Worm (Caenorhabditis elegans) whole organism, mixed stage, embryonic: Measurements from ENCODE around the gene F20A1.6.

Source experiments
- elt-3 ChIP-seq: fragments of 150-350 bp; optimal IDR thresholded peaks from 2 replicates; lab custom pipeline; 2014; ENCODE audit warnings: missing biosample characterization, missing genetic modification characterization
- ham-2 ChIP-seq: fragments of 200-800 bp; sonication (Bioruptor generic); optimal IDR thresholded peaks from 2 replicates; lab custom pipeline; 2018; ENCODE audit warnings: mild to moderate bottlenecking, missing genetic modification characterization, missing compliant biosample characterization
- nhr-12 ChIP-seq: fragments of 150-350 bp; optimal IDR thresholded peaks from 2 replicates; lab custom pipeline; 2014; ENCODE audit warnings: missing biosample characterization, missing genetic modification characterization
- nhr-237 ChIP-seq: fragments of 150-350 bp; optimal IDR thresholded peaks from 2 replicates; lab custom pipeline; 2014; ENCODE audit warnings: missing biosample characterization, missing genetic modification characterization
- nhr-76 ChIP-seq: sonication (generic microtip); optimal IDR thresholded peaks from 2 replicates; lab custom pipeline; 2017; ENCODE audit warnings: missing biosample characterization, missing genetic modification characterization
- pha-4 ChIP-seq: fragments of 150-350 bp; optimal IDR thresholded peaks from 2 replicates; lab custom pipeline; 2018; ENCODE audit warnings: missing biosample characterization, missing genetic modification reagents, missing genetic modification characterization
- snpc-4 ChIP-seq: fragments of 150-350 bp; optimal IDR thresholded peaks from 2 replicates; lab custom pipeline; 2014; ENCODE audit warnings: missing biosample characterization, missing genetic modification characterization
- unc-39 ChIP-seq: fragments of 150-350 bp; optimal IDR thresholded peaks from 2 replicates; lab custom pipeline; 2014; ENCODE audit warnings: missing biosample characterization, missing genetic modification characterization
- unc-62 ChIP-seq: fragments of 150-350 bp; optimal IDR thresholded peaks from 2 replicates; lab custom pipeline; 2014; ENCODE audit warnings: missing biosample characterization, missing genetic modification reagents, missing genetic modification characterization
- zip-8 ChIP-seq: fragments of 150-350 bp; optimal IDR thresholded peaks from 2 replicates; lab custom pipeline; 2014; ENCODE audit warnings: missing biosample characterization, missing genetic modification characterization
- ztf-11 ChIP-seq: fragments of 150-350 bp; optimal IDR thresholded peaks from 2 replicates; lab custom pipeline; 2014; ENCODE audit warnings: missing biosample characterization, missing genetic modification characterization

- TF ChIP-seq elt-3 (tag; lab: Kevin White, UChicago) (no peak), zip-8 (no peak), unc-62 (no peak), nhr-237 (tag; lab: Kevin White, UChicago) (no peak), nhr-12 (tag; lab: Kevin White, UChicago) (no peak), nhr-76 (no peak), unc-39 (tag; lab: Kevin White, UChicago) (no peak), ham-2 (GFP tag; lab: Kevin White, UChicago) (no peak), snpc-4 (tag; lab: Kevin White, UChicago) (no peak), pha-4 (no peak), ztf-11 (tag; lab: Kevin White, UChicago) (no peak)
Measured at ce11 chrV:7050153-7050552, 23.2 kb upstream of the F20A1.6 start.
